Worm (Caenorhabditis elegans) whole organism, L4 larva: ENCODE results near the gene luc-7L.
A peak's percentile ranks its signal among the peaks of the same experiment; 100 is the strongest.

ENCODE experiments used
- F26F4.8 ChIP-seq: fragments of 200-800 bp; sonication (Bioruptor generic); conservative IDR thresholded peaks from 2 replicates; pipeline ENCODE4 v1.3.6; 2022; ENCODE audit warnings: missing genetic modification characterization, missing compliant biosample characterization
- R02D3.7 ChIP-seq: fragments of 150-350 bp; sonication (generic microtip); optimal IDR thresholded peaks from 3 replicates; lab custom pipeline; 2014; ENCODE audit warnings: missing biosample characterization, missing genetic modification characterization
- T26A8.4 ChIP-seq: fragments of 200-800 bp; sonication (Bioruptor generic); IDR thresholded peaks from 2 replicates; pipeline ENCODE4 v1.3.6; 2022; ENCODE audit warnings: missing genetic modification characterization, missing compliant biosample characterization
- Y48G9A.11 ChIP-seq: fragments of 200-800 bp; sonication (Bioruptor generic); IDR thresholded peaks from 2 replicates; pipeline ENCODE4 v1.3.6; 2022; ENCODE audit warnings: missing genetic modification reagents, missing genetic modification characterization, missing compliant biosample characterization
- ZK337.2 ChIP-seq: fragments of 200-800 bp; sonication (Bioruptor generic); IDR thresholded peaks from 2 replicates; pipeline ENCODE4 v1.3.6; 2022; ENCODE audit warnings: missing genetic modification reagents, missing genetic modification characterization, missing compliant biosample characterization
- ZK546.5 ChIP-seq, 2 experiments: sonication (generic microtip); optimal IDR thresholded peaks; 2 replicates each; lab custom pipeline; 2017; ENCODE audit warnings: missing biosample characterization in 2 of 2, missing genetic modification characterization in 2 of 2
- ama-1 ChIP-seq: fragments of 150-350 bp; optimal IDR thresholded peaks from 2 replicates; lab custom pipeline; 2014; ENCODE audit warnings: inconsistent platforms, mixed read lengths
- attf-4 ChIP-seq: sonication (generic microtip); optimal IDR thresholded peaks from 3 replicates; lab custom pipeline; 2017; ENCODE audit warnings: missing biosample characterization, missing genetic modification characterization
- ceh-20 ChIP-seq: fragments of 200-800 bp; sonication (Bioruptor generic); IDR thresholded peaks from 2 replicates; pipeline ENCODE4 v1.3.6; 2022; ENCODE audit warnings: missing genetic modification reagents, missing genetic modification characterization, missing compliant biosample characterization
- ceh-28 ChIP-seq: fragments of 150-350 bp; optimal IDR thresholded peaks from 2 replicates; lab custom pipeline; 2014; ENCODE audit warnings: missing biosample characterization, missing genetic modification reagents, missing genetic modification characterization
- ceh-44 ChIP-seq: fragments of 200-800 bp; sonication (Bioruptor generic); IDR thresholded peaks from 2 replicates; pipeline ENCODE4 v1.3.6; 2022; ENCODE audit warnings: missing genetic modification reagents, missing genetic modification characterization, missing compliant biosample characterization
- ceh-62 ChIP-seq: sonication (generic microtip); optimal IDR thresholded peaks from 2 replicates; lab custom pipeline; 2017; ENCODE audit warnings: missing biosample characterization, missing genetic modification characterization
- ceh-82 ChIP-seq: sonication (generic microtip); optimal IDR thresholded peaks from 2 replicates; lab custom pipeline; 2017; ENCODE audit warnings: missing biosample characterization, missing genetic modification characterization
- ces-1 ChIP-seq: fragments of 150-350 bp; sonication (generic microtip); optimal IDR thresholded peaks from 4 replicates; lab custom pipeline; 2014; ENCODE audit warnings: missing biosample characterization, missing genetic modification reagents, missing genetic modification characterization
- ctbp-1 ChIP-seq: fragments of 200-800 bp; sonication (Bioruptor generic); IDR thresholded peaks from 2 replicates; pipeline ENCODE4 v1.3.6; 2022; ENCODE audit warnings: missing genetic modification reagents, missing genetic modification characterization, missing compliant biosample characterization
- daf-16 ChIP-seq, 3 experiments: sonication (generic microtip); optimal IDR thresholded peaks; 2 replicates each; lab custom pipeline; 2016 to 2017; ENCODE audit warnings: missing genetic modification characterization in 3 of 3, missing genetic modification reagents in 3 of 3, mild to moderate bottlenecking in 2 of 3, missing compliant biosample characterization in 2 of 3, missing biosample characterization in 1 of 3, moderate library complexity in 1 of 3
- daf-8 ChIP-seq: fragments of 200-800 bp; sonication (Bioruptor generic); IDR thresholded peaks from 2 replicates; pipeline ENCODE4 v1.3.6; 2022; ENCODE audit warnings: missing genetic modification characterization, missing compliant biosample characterization
- dmd-6 ChIP-seq: fragments of 200-800 bp; sonication (Bioruptor generic); IDR thresholded peaks from 2 replicates; pipeline ENCODE4 v1.3.6; 2022; ENCODE audit warnings: missing genetic modification reagents, missing genetic modification characterization, missing compliant biosample characterization
- dmd-8 ChIP-seq: fragments of 200-800 bp; sonication (Bioruptor generic); IDR thresholded peaks from 2 replicates; pipeline ENCODE4 v1.3.6; 2022; ENCODE audit warnings: missing genetic modification characterization, missing compliant biosample characterization
- duxl-1 ChIP-seq: sonication (generic microtip); optimal IDR thresholded peaks from 2 replicates; lab custom pipeline; 2016; ENCODE audit warnings: mild to moderate bottlenecking, missing genetic modification characterization, moderate library complexity, missing compliant biosample characterization; ENCODE audit not compliant: poor library complexity
- dve-1 ChIP-seq: sonication (generic microtip); optimal IDR thresholded peaks from 2 replicates; lab custom pipeline; 2017; ENCODE audit warnings: antibody characterized with exemption, mild to moderate bottlenecking, missing genetic modification characterization, missing compliant biosample characterization; ENCODE audit not compliant: insufficient read depth
- egl-27 ChIP-seq: sonication (generic microtip); optimal IDR thresholded peaks from 3 replicates; lab custom pipeline; 2017; ENCODE audit warnings: missing biosample characterization, missing genetic modification reagents, missing genetic modification characterization
- fkh-10 ChIP-seq: fragments of 150-350 bp; optimal IDR thresholded peaks from 2 replicates; lab custom pipeline; 2014; ENCODE audit warnings: missing biosample characterization, missing genetic modification reagents, missing genetic modification characterization
- fos-1 ChIP-seq: fragments of 150-350 bp; optimal IDR thresholded peaks from 2 replicates; lab custom pipeline; 2014; ENCODE audit warnings: missing biosample characterization, missing genetic modification characterization
- hif-1 ChIP-seq, 2 experiments: sonication (generic microtip); optimal IDR thresholded peaks; 2 replicates each; lab custom pipeline; 2016 to 2017; ENCODE audit warnings: missing compliant biosample characterization in 2 of 2, missing genetic modification characterization in 2 of 2, missing genetic modification reagents in 2 of 2, missing genotype in 2 of 2, mild to moderate bottlenecking in 1 of 2
- hlh-11 ChIP-seq: fragments of 200-800 bp; sonication (Bioruptor generic); optimal IDR thresholded peaks from 2 replicates; lab custom pipeline; 2018; ENCODE audit warnings: mild to moderate bottlenecking, missing genetic modification characterization, missing compliant biosample characterization
- hlh-30 ChIP-seq: sonication (generic microtip); optimal IDR thresholded peaks from 2 replicates; lab custom pipeline; 2017; ENCODE audit warnings: antibody characterized with exemption, mild to moderate bottlenecking, missing genetic modification characterization, missing compliant biosample characterization; ENCODE audit not compliant: insufficient read depth
- lin-29 ChIP-seq: fragments of 200-800 bp; sonication (Bioruptor generic); IDR thresholded peaks from 2 replicates; pipeline ENCODE4 v1.3.6; 2022; ENCODE audit warnings: missing genetic modification reagents, missing genetic modification characterization, missing compliant biosample characterization
- lin-38 ChIP-seq: fragments of 200-800 bp; sonication (Bioruptor generic); IDR thresholded peaks from 2 replicates; pipeline ENCODE4 v1.3.6; 2022; ENCODE audit warnings: missing genetic modification reagents, missing genetic modification characterization, missing compliant biosample characterization
- mdl-1 ChIP-seq, 2 experiments: fragments of 150-350 bp in 1 of 2; sonication (generic microtip) in 1 of 2; optimal IDR thresholded peaks; 2 replicates each; lab custom pipeline; 2014 to 2017; ENCODE audit warnings: missing biosample characterization in 2 of 2, missing genetic modification characterization in 2 of 2
- mep-1 ChIP-seq: fragments of 150-350 bp; sonication (generic microtip); optimal IDR thresholded peaks from 3 replicates; lab custom pipeline; 2014; ENCODE audit warnings: missing biosample characterization, missing genetic modification characterization
- mes-2 ChIP-seq: sonication (generic microtip); optimal IDR thresholded peaks from 2 replicates; lab custom pipeline; 2016; ENCODE audit warnings: missing genotype, mild to moderate bottlenecking, missing genetic modification characterization, missing compliant biosample characterization; ENCODE audit not compliant: poor library complexity, severe bottlenecking
- mxl-3 ChIP-seq: fragments of 200-800 bp; sonication (Bioruptor generic); optimal IDR thresholded peaks from 2 replicates; lab custom pipeline; 2018; ENCODE audit warnings: mild to moderate bottlenecking, missing genetic modification characterization, missing compliant biosample characterization
- nhr-10 ChIP-seq: fragments of 150-350 bp; optimal IDR thresholded peaks from 2 replicates; lab custom pipeline; 2014; ENCODE audit warnings: missing biosample characterization, missing genetic modification characterization
- nhr-102 ChIP-seq: sonication (generic microtip); optimal IDR thresholded peaks from 2 replicates; lab custom pipeline; 2016; ENCODE audit warnings: mild to moderate bottlenecking, missing genetic modification characterization, moderate library complexity, missing compliant biosample characterization
- nhr-11 ChIP-seq: fragments of 150-350 bp; optimal IDR thresholded peaks from 2 replicates; lab custom pipeline; 2014; ENCODE audit warnings: missing biosample characterization, missing genetic modification characterization
- nhr-111 ChIP-seq: fragments of 200-800 bp; sonication (Bioruptor generic); optimal IDR thresholded peaks from 2 replicates; lab custom pipeline; 2018; ENCODE audit warnings: mild to moderate bottlenecking, missing genetic modification characterization, missing compliant biosample characterization
- nhr-237 ChIP-seq: sonication (generic microtip); optimal IDR thresholded peaks from 2 replicates; lab custom pipeline; 2017; ENCODE audit warnings: missing biosample characterization, missing genetic modification characterization
- nhr-41 ChIP-seq: fragments of 200-800 bp; sonication (Bioruptor generic); IDR thresholded peaks from 2 replicates; pipeline ENCODE4 v1.3.6; 2022; ENCODE audit warnings: missing genetic modification reagents, missing genetic modification characterization, missing compliant biosample characterization
- pha-4 ChIP-seq, 2 experiments: fragments of 150-350 bp in 1 of 2; fragments of 200-800 bp in 1 of 2; sonication (Bioruptor generic) in 1 of 2; IDR thresholded peaks in 1 of 2; optimal IDR thresholded peaks in 1 of 2; 2 replicates each; pipeline versions ENCODE4 v1.3.6 to Lab custom; 2014 to 2022; ENCODE audit warnings: missing genetic modification characterization in 2 of 2, missing genetic modification reagents in 2 of 2, missing biosample characterization in 1 of 2, missing compliant biosample characterization in 1 of 2
- saeg-2 ChIP-seq: fragments of 200-800 bp; sonication (Bioruptor generic); IDR thresholded peaks from 2 replicates; pipeline ENCODE4 v1.3.6; 2022; ENCODE audit warnings: missing genetic modification reagents, missing genetic modification characterization, missing compliant biosample characterization
- set-16 ChIP-seq: fragments of 200-800 bp; sonication (Bioruptor generic); IDR thresholded peaks from 2 replicates; pipeline ENCODE4 v1.3.6; 2022; ENCODE audit warnings: missing genetic modification reagents, missing genetic modification characterization, missing compliant biosample characterization
- skn-1 ChIP-seq: fragments of 150-350 bp; optimal IDR thresholded peaks from 2 replicates; lab custom pipeline; 2014; ENCODE audit warnings: missing biosample characterization, missing genetic modification characterization
- spr-1 ChIP-seq: sonication (generic microtip); optimal IDR thresholded peaks from 2 replicates; lab custom pipeline; 2016; ENCODE audit warnings: mild to moderate bottlenecking, missing genetic modification characterization, missing compliant biosample characterization
- unc-130 ChIP-seq: sonication (generic microtip); optimal IDR thresholded peaks from 2 replicates; lab custom pipeline; 2016; ENCODE audit warnings: missing genetic modification reagents, missing genetic modification characterization, missing compliant biosample characterization
- unc-62 ChIP-seq, 3 experiments: fragments of 150-350 bp in 1 of 3; sonication (generic microtip); optimal IDR thresholded peaks in 2 of 3; peaks in 1 of 3; 1 replicate in 1 of 3; 2 replicates in 2 of 3; lab custom pipeline; 2014 to 2017; ENCODE audit warnings: missing biosample characterization in 3 of 3, missing genetic modification characterization in 3 of 3, missing genetic modification reagents in 3 of 3, missing genotype in 1 of 3
- zag-1 ChIP-seq: fragments of 150-350 bp; optimal IDR thresholded peaks from 2 replicates; lab custom pipeline; 2014; ENCODE audit warnings: missing biosample characterization, missing genetic modification characterization
- zip-2 ChIP-seq: fragments of 150-350 bp; optimal IDR thresholded peaks from 2 replicates; lab custom pipeline; 2014; ENCODE audit warnings: missing biosample characterization, missing genetic modification characterization
- ztf-11 ChIP-seq: fragments of 150-350 bp; optimal IDR thresholded peaks from 2 replicates; lab custom pipeline; 2014; ENCODE audit warnings: missing biosample characterization, missing genetic modification characterization
- ztf-7 ChIP-seq: fragments of 150-350 bp; optimal IDR thresholded peaks from 2 replicates; lab custom pipeline; 2014; ENCODE audit warnings: missing biosample characterization, missing genetic modification characterization

Gene luc-7L

ce11 chrII:7669409-7669808, 37.9 kb downstream of the luc-7L start (continued):
- TF ChIP-seq unc-62 (GFP tag; optimal IDR thresholded peaks at IDR 0.05 in 1 of 2; lab: Kevin White, UChicago), result peak in 1 of 2 experiments; percentile 28
- no peak for TF ChIP-seq unc-62 (tag; optimal IDR thresholded peaks at IDR 0.05; lab: Kevin White, UChicago)
- TF ChIP-seq nhr-111 (GFP tag; lab: Kevin White, UChicago), result no peak
- TF ChIP-seq ceh-28 (tag; lab: Kevin White, UChicago), result no peak
- TF ChIP-seq mes-2 (tag; lab: Kevin White, UChicago), result peak; percentile 63
- no peak for TF ChIP-seq daf-8 (GFP tag; lab: Robert Waterston, UW)
- TF ChIP-seq fos-1 (tag; lab: Kevin White, UChicago), result no peak
- no peak for TF ChIP-seq skn-1 (tag; lab: Kevin White, UChicago)
- TF ChIP-seq unc-130 (GFP tag; lab: Kevin White, UChicago), result no peak
- peak; percentile 0 for TF ChIP-seq mxl-3 (GFP tag; lab: Kevin White, UChicago)
- TF ChIP-seq ceh-20 (GFP tag; lab: Robert Waterston, UW), result no peak
- TF ChIP-seq Y48G9A.11 (GFP tag; lab: Robert Waterston, UW), result no peak
- TF ChIP-seq mdl-1 (tag; optimal IDR thresholded peaks at IDR 0.05; lab: Kevin White, UChicago), result peak in 1 of 2 experiments; percentile 34
- no peak for TF ChIP-seq spr-1
- no peak for TF ChIP-seq lin-29
- peak; percentile 68 for TF ChIP-seq mep-1
- TF ChIP-seq saeg-2, result no peak
- TF ChIP-seq ztf-11 (tag; lab: Kevin White, UChicago), result no peak
- TF ChIP-seq ztf-7, result no peak
- TF ChIP-seq zag-1, result no peak
- no peak for TF ChIP-seq ceh-44
- no peak for TF ChIP-seq set-16 (GFP tag; lab: Robert Waterston, UW)
- no peak for TF ChIP-seq ceh-82 (tag; lab: Kevin White, UChicago)
- TF ChIP-seq dmd-8 (GFP tag; lab: Robert Waterston, UW), result no peak
- no peak for TF ChIP-seq lin-38 (GFP tag; lab: Robert Waterston, UW)
- no peak for TF ChIP-seq ces-1 (GFP tag; lab: Kevin White, UChicago)
- TF ChIP-seq ceh-62 (tag; lab: Kevin White, UChicago), result no peak
- TF ChIP-seq ZK337.2, result no peak
- no peak for TF ChIP-seq nhr-102 (tag; lab: Kevin White, UChicago)
- no peak for TF ChIP-seq ctbp-1 (GFP tag; lab: Robert Waterston, UW)
- TF ChIP-seq nhr-237 (tag; lab: Kevin White, UChicago), result no peak
- TF ChIP-seq dmd-6 (GFP tag; lab: Robert Waterston, UW), result no peak; the same call in 1 of the 2 replicates
- TF ChIP-seq R02D3.7, result no peak
- no peak for TF ChIP-seq fkh-10 (GFP tag; lab: Kevin White, UChicago)
- no peak for TF ChIP-seq ZK546.5 (tag; optimal IDR thresholded peaks at IDR 0.05; lab: Kevin White, UChicago)
- TF ChIP-seq nhr-10 (tag; lab: Kevin White, UChicago), result no peak
- no peak for TF ChIP-seq egl-27 (tag; lab: Kevin White, UChicago)
- TF ChIP-seq hlh-11, result peak; percentile 50
- peak; percentile 38 for TF ChIP-seq hlh-30 (tag; lab: Kevin White, UChicago)
- TF ChIP-seq daf-16 (GFP tag; optimal IDR thresholded peaks at IDR 0.05; lab: Kevin White, UChicago), result no peak
- TF ChIP-seq daf-16 (tag; optimal IDR thresholded peaks at IDR 0.05; lab: Kevin White, UChicago), result peak; percentile 23
- TF ChIP-seq hif-1 (tag; optimal IDR thresholded peaks at IDR 0.05; lab: Kevin White, UChicago), result peak in 1 of 2 experiments; percentile 11
- TF ChIP-seq attf-4 (tag; lab: Kevin White, UChicago), result no peak
- TF ChIP-seq pha-4 (GFP tag; IDR thresholded peaks at IDR 0.05; lab: Robert Waterston, UW), result no peak
- TF ChIP-seq pha-4 (tag; optimal IDR thresholded peaks at IDR 0.05; lab: Kevin White, UChicago), result no peak
- TF ChIP-seq nhr-11 (tag; lab: Kevin White, UChicago), result no peak
- TF ChIP-seq T26A8.4 (GFP tag; lab: Robert Waterston, UW), result no peak
- no peak for TF ChIP-seq zip-2 (tag; lab: Kevin White, UChicago)
- TF ChIP-seq dve-1 (tag; lab: Kevin White, UChicago), result peak; percentile 50
- no peak for TF ChIP-seq duxl-1 (tag; lab: Kevin White, UChicago)
- no peak for TF ChIP-seq ama-1 (lab: Kevin White, UChicago)
- no peak for TF ChIP-seq F26F4.8
- TF ChIP-seq nhr-41 (GFP tag; lab: Robert Waterston, UW), result no peak
